Fruit fly (Drosophila melanogaster) whole organism, prepupa: ENCODE measurements around the gene CG4820.

ENCODE experiments used
- Blimp-1 ChIP-seq: fragments of 200-800 bp; sonication (Bioruptor generic); optimal IDR thresholded peaks from 3 replicates; lab custom pipeline; 2017; ENCODE audit warnings: missing biosample characterization, missing genetic modification characterization, mild to moderate bottlenecking, moderate library complexity, missing genetic modification reagents
- CG10631 ChIP-seq: fragments of 200-800 bp; sonication (Bioruptor generic); optimal IDR thresholded peaks from 2 replicates; lab custom pipeline; 2016; ENCODE audit warnings: missing biosample characterization, missing genetic modification characterization
- CG15336 ChIP-seq: fragments of 200-800 bp; sonication (Bioruptor generic); IDR thresholded peaks from 2 replicates; pipeline ENCODE4 v1.3.6; 2022; ENCODE audit warnings: missing biosample characterization, missing genetic modification characterization
- CG32006 ChIP-seq: fragments of 200-800 bp; sonication (Bioruptor generic); optimal IDR thresholded peaks from 3 replicates; lab custom pipeline; 2017; ENCODE audit warnings: missing biosample characterization, mild to moderate bottlenecking, missing genetic modification characterization
- CG6792 ChIP-seq: fragments of 200-800 bp; sonication (Bioruptor generic); optimal IDR thresholded peaks from 3 replicates; lab custom pipeline; 2016; ENCODE audit warnings: missing biosample characterization, missing genetic modification characterization
- CG6854 ChIP-seq: fragments of 200-800 bp; sonication (Bioruptor generic); optimal IDR thresholded peaks from 2 replicates; lab custom pipeline; 2017; ENCODE audit warnings: missing biosample characterization, mild to moderate bottlenecking, missing genetic modification characterization
- Hr38 ChIP-seq: sonication (Bioruptor generic); optimal IDR thresholded peaks from 2 replicates; lab custom pipeline; 2016; ENCODE audit warnings: missing biosample characterization, missing genetic modification characterization
- Hr39 ChIP-seq: fragments of 200-800 bp; sonication (Bioruptor generic); optimal IDR thresholded peaks from 2 replicates; lab custom pipeline; 2016; ENCODE audit warnings: missing biosample characterization, missing genetic modification characterization
- Hr4 ChIP-seq: fragments of 200-800 bp; sonication (Bioruptor generic); optimal IDR thresholded peaks from 3 replicates; lab custom pipeline; 2016; ENCODE audit warnings: missing biosample characterization, missing genetic modification characterization
- Met ChIP-seq: fragments of 200-800 bp; sonication (Bioruptor generic); optimal IDR thresholded peaks from 3 replicates; lab custom pipeline; 2016; ENCODE audit warnings: missing biosample characterization, missing genetic modification characterization
- Sox102F ChIP-seq: fragments of 200-800 bp; sonication (Bioruptor generic); optimal IDR thresholded peaks from 2 replicates; lab custom pipeline; 2016; ENCODE audit warnings: missing biosample characterization, mild to moderate bottlenecking, missing genetic modification characterization
- pdm3 ChIP-seq: fragments of 200-800 bp; sonication (Bioruptor generic); optimal IDR thresholded peaks from 3 replicates; lab custom pipeline; 2016; ENCODE audit warnings: missing biosample characterization, missing genetic modification characterization

DNA sequence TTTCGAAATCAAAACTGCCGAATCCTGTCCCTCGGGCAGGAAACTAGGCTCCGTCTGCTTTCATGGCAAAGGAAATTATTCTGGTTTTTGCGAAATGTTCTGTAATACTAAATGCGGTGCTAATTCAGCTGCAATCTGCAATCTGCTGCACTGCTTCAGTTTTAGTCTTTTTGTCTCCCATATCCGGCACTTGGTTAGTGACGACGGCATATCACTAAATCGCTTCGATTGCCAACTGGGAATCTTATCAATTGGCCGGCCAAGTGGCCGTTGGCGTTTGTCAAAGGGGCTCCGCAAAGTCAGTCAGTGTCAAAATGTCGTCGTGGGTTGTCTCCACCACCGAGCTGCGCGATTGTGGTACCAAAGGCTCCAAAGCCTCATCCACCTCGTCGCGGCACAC is 20.5 kb upstream of the CG4820 start, which contains the start of gene CG18577:
- TF ChIP-seq Hr39 (GFP tag; lab: Kevin White, UChicago) (no peak), Blimp-1 (no peak), CG6854 (GFP tag; lab: Kevin White, UChicago) (no peak), CG10631 (GFP tag; lab: Kevin White, UChicago) (no peak), Sox102F (no peak), CG15336 (no peak), CG6792 (GFP tag; lab: Kevin White, UChicago) (no peak), Met (no peak), CG32006 (GFP tag; lab: Kevin White, UChicago) (no peak), Hr38 (GFP tag; lab: Kevin White, UChicago) (no peak), pdm3 (GFP tag; lab: Kevin White, UChicago) (no peak), Hr4 (GFP tag; lab: Kevin White, UChicago) (no peak)
